Fruit fly (Drosophila melanogaster): ENCODE results near the gene Tsp29Fa.

- TF ChIP-seq EcR (GFP tag; optimal IDR thresholded peaks at IDR 0.05) (no peak), Pif1B (GFP tag; optimal IDR thresholded peaks at IDR 0.05) (no peak), CG14655 (GFP tag; optimal IDR thresholded peaks at IDR 0.05) (no peak), CG12605 (GFP tag; IDR thresholded peaks at IDR 0.05) (no peak)
These were observed 22.0 kb downstream of the Tsp29Fa start for dm6 chr2L:8955597-8956335.
